Worm (Caenorhabditis elegans) whole organism, L2 larva: ENCODE results near the gene F54E2.5.

Source experiments
- C34F6.9 ChIP-seq: fragments of 150-350 bp; optimal IDR thresholded peaks from 2 replicates; lab custom pipeline; 2014; ENCODE audit warnings: missing biosample characterization, missing genetic modification characterization
- F13H6.1 ChIP-seq: sonication (generic microtip); optimal IDR thresholded peaks from 2 replicates; lab custom pipeline; 2016; ENCODE audit warnings: missing genetic modification characterization, missing compliant biosample characterization
- ZK546.5 ChIP-seq: sonication (generic microtip); optimal IDR thresholded peaks from 2 replicates; lab custom pipeline; 2017; ENCODE audit warnings: missing biosample characterization, missing genetic modification characterization
- aly-2 ChIP-seq: fragments of 150-350 bp; optimal IDR thresholded peaks from 2 replicates; lab custom pipeline; 2014; ENCODE audit warnings: missing biosample characterization, missing genetic modification characterization
- ama-1 ChIP-seq: fragments of 150-350 bp; optimal IDR thresholded peaks from 2 replicates; lab custom pipeline; 2018; ENCODE audit warnings: inconsistent platforms
- crh-2 ChIP-seq: sonication (generic microtip); optimal IDR thresholded peaks from 2 replicates; lab custom pipeline; 2017; ENCODE audit warnings: missing biosample characterization, missing genetic modification characterization
- dmd-4 ChIP-seq: sonication (generic microtip); optimal IDR thresholded peaks from 2 replicates; lab custom pipeline; 2017; ENCODE audit warnings: missing biosample characterization, missing genetic modification characterization
- elt-1 ChIP-seq: fragments of 150-350 bp; optimal IDR thresholded peaks from 2 replicates; lab custom pipeline; 2014; ENCODE audit warnings: missing biosample characterization, missing genetic modification characterization
- elt-3 ChIP-seq: sonication (generic microtip); optimal IDR thresholded peaks from 2 replicates; lab custom pipeline; 2017; ENCODE audit warnings: missing biosample characterization, missing genetic modification characterization
- fos-1 ChIP-seq: fragments of 150-350 bp; optimal IDR thresholded peaks from 2 replicates; lab custom pipeline; 2014; ENCODE audit warnings: missing biosample characterization, missing genetic modification characterization
- gmeb-1 ChIP-seq: fragments of 150-350 bp; optimal IDR thresholded peaks from 2 replicates; lab custom pipeline; 2014; ENCODE audit warnings: missing biosample characterization, missing genetic modification characterization
- lin-11 ChIP-seq: fragments of 150-350 bp; sonication (generic microtip); optimal IDR thresholded peaks from 2 replicates; lab custom pipeline; 2014; ENCODE audit warnings: missing biosample characterization, missing genetic modification characterization, inconsistent platforms, mixed read lengths
- lin-13 ChIP-seq: fragments of 150-350 bp; optimal IDR thresholded peaks from 2 replicates; lab custom pipeline; 2014; ENCODE audit warnings: missing biosample characterization, missing genetic modification reagents, missing genetic modification characterization
- lin-39 ChIP-seq: fragments of 150-350 bp; optimal IDR thresholded peaks from 2 replicates; lab custom pipeline; 2014; ENCODE audit warnings: missing biosample characterization, missing genetic modification reagents, missing genetic modification characterization
- mab-5 ChIP-seq: fragments of 150-350 bp; optimal IDR thresholded peaks from 2 replicates; lab custom pipeline; 2014; ENCODE audit warnings: missing biosample characterization, missing genetic modification characterization
- mbf-1 ChIP-seq: sonication (generic microtip); optimal IDR thresholded peaks from 2 replicates; lab custom pipeline; 2017; ENCODE audit warnings: missing biosample characterization, missing genetic modification characterization
- mdl-1 ChIP-seq, 2 experiments: fragments of 150-350 bp in 1 of 2; sonication (generic microtip) in 1 of 2; optimal IDR thresholded peaks; 2 replicates each; lab custom pipeline; 2017; ENCODE audit warnings: missing biosample characterization in 2 of 2, missing genetic modification characterization in 2 of 2
- nhr-10 ChIP-seq: sonication (generic microtip); optimal IDR thresholded peaks from 2 replicates; lab custom pipeline; 2017; ENCODE audit warnings: missing biosample characterization, missing genetic modification characterization
- nhr-11 ChIP-seq: fragments of 150-350 bp; optimal IDR thresholded peaks from 2 replicates; lab custom pipeline; 2014; ENCODE audit warnings: missing biosample characterization, missing genetic modification characterization
- nhr-12 ChIP-seq: fragments of 150-350 bp; optimal IDR thresholded peaks from 2 replicates; lab custom pipeline; 2014; ENCODE audit warnings: missing biosample characterization, missing genetic modification characterization
- nhr-129 ChIP-seq: fragments of 150-350 bp; optimal IDR thresholded peaks from 2 replicates; lab custom pipeline; 2014; ENCODE audit warnings: missing biosample characterization, missing genetic modification characterization
- nhr-23 ChIP-seq: fragments of 150-350 bp; optimal IDR thresholded peaks from 2 replicates; lab custom pipeline; 2014; ENCODE audit warnings: missing biosample characterization, missing genetic modification reagents, missing genetic modification characterization
- nhr-237 ChIP-seq: fragments of 150-350 bp; optimal IDR thresholded peaks from 2 replicates; lab custom pipeline; 2014; ENCODE audit warnings: missing biosample characterization, missing genetic modification characterization
- nhr-6 ChIP-seq: fragments of 150-350 bp; optimal IDR thresholded peaks from 2 replicates; lab custom pipeline; 2014; ENCODE audit warnings: missing biosample characterization, missing genetic modification characterization
- peb-1 ChIP-seq: fragments of 150-350 bp; optimal IDR thresholded peaks from 2 replicates; lab custom pipeline; 2014; ENCODE audit warnings: missing biosample characterization, missing genetic modification characterization
- sem-4 ChIP-seq: fragments of 150-350 bp; optimal IDR thresholded peaks from 2 replicates; lab custom pipeline; 2014; ENCODE audit warnings: missing biosample characterization, missing genetic modification reagents, missing genetic modification characterization
- skn-1 ChIP-seq: sonication (generic microtip); optimal IDR thresholded peaks from 2 replicates; lab custom pipeline; 2017; ENCODE audit warnings: missing biosample characterization, missing genetic modification characterization
- sma-3 ChIP-seq: sonication (generic microtip); optimal IDR thresholded peaks from 2 replicates; lab custom pipeline; 2016; ENCODE audit warnings: missing genetic modification reagents, missing genetic modification characterization, missing compliant biosample characterization
- sma-9 ChIP-seq, 2 experiments: fragments of 150-350 bp in 1 of 2; sonication (generic microtip) in 1 of 2; optimal IDR thresholded peaks; 2 replicates each; lab custom pipeline; 2014 to 2016; ENCODE audit warnings: missing genetic modification characterization in 2 of 2, mild to moderate bottlenecking in 1 of 2, missing biosample characterization in 1 of 2, missing compliant biosample characterization in 1 of 2, missing genetic modification reagents in 1 of 2, moderate library complexity in 1 of 2
- snpc-4 ChIP-seq: fragments of 150-350 bp; optimal IDR thresholded peaks from 2 replicates; lab custom pipeline; 2014; ENCODE audit warnings: missing biosample characterization, missing genetic modification characterization
- unc-39 ChIP-seq: fragments of 150-350 bp; optimal IDR thresholded peaks from 2 replicates; lab custom pipeline; 2014; ENCODE audit warnings: missing biosample characterization, missing genetic modification characterization
- unc-55 ChIP-seq: fragments of 150-350 bp; sonication (generic microtip); optimal IDR thresholded peaks from 3 replicates; lab custom pipeline; 2014; ENCODE audit warnings: missing biosample characterization, missing genetic modification reagents, missing genetic modification characterization
- zag-1 ChIP-seq: fragments of 150-350 bp; optimal IDR thresholded peaks from 2 replicates; lab custom pipeline; 2014; ENCODE audit warnings: missing biosample characterization, missing genetic modification characterization
- ztf-1 ChIP-seq: fragments of 200-800 bp; sonication (Bioruptor generic); conservative IDR thresholded peaks from 2 replicates; pipeline ENCODE4 v1.3.6; 2022; ENCODE audit warnings: missing genetic modification characterization, missing compliant biosample characterization
- ztf-11 ChIP-seq: sonication (generic microtip); optimal IDR thresholded peaks from 2 replicates; lab custom pipeline; 2017; ENCODE audit warnings: missing biosample characterization, missing genetic modification characterization
- ztf-4 ChIP-seq: fragments of 150-350 bp; optimal IDR thresholded peaks from 2 replicates; lab custom pipeline; 2014; ENCODE audit warnings: missing biosample characterization, missing genetic modification characterization

F54E2.5 gene

ce11 chrV:2813856-2814255, 2.0 kb downstream of the F54E2.5 start, which contains the start of gene F54E2.9:
Gene F54E2.9 (minus strand): TSS chrV:2813987.
- TF ChIP-seq nhr-12 (tag; lab: Kevin White, UChicago) (no peak), aly-2 (tag; lab: Kevin White, UChicago) (no peak), snpc-4 (no peak), sem-4 (tag; lab: Kevin White, UChicago) (no peak), nhr-10 (no peak), nhr-11 (tag; lab: Kevin White, UChicago) (no peak), zag-1 (no peak), sma-9 (GFP tag; optimal IDR thresholded peaks at IDR 0.05; lab: Kevin White, UChicago) (no peak), sma-9 (tag; optimal IDR thresholded peaks at IDR 0.05; lab: Kevin White, UChicago) (no peak), mab-5 (tag; lab: Kevin White, UChicago) (no peak), ztf-1 (no peak), mbf-1 (tag; lab: Kevin White, UChicago) (no peak), C34F6.9 (tag; lab: Kevin White, UChicago) (no peak), ama-1 (no peak), lin-11 (tag; lab: Kevin White, UChicago) (no peak), fos-1 (tag; lab: Kevin White, UChicago) (no peak), unc-39 (no peak)

ce11 chrV:2810164-2810563, 5.7 kb downstream of the F54E2.5 start, which contains the start of gene F54E2.1:
Gene F54E2.1 (plus strand): TSS chrV:2810398.
- TF ChIP-seq unc-55 (no peak), fos-1 (tag; lab: Kevin White, UChicago) (peak; percentile 100), gmeb-1 (tag; lab: Kevin White, UChicago) (peak; percentile 29), crh-2 (tag; lab: Kevin White, UChicago) (peak; percentile 20), ZK546.5 (tag; lab: Kevin White, UChicago) (no peak), F13H6.1 (tag; lab: Kevin White, UChicago) (no peak)

ce11 chrV:2809443-2809842, 6.4 kb downstream of the F54E2.5 start:
- no peak for TF ChIP-seq dmd-4 (tag; lab: Kevin White, UChicago)
- no peak for TF ChIP-seq nhr-6 (tag; lab: Kevin White, UChicago)
- TF ChIP-seq F13H6.1 (tag; lab: Kevin White, UChicago): peak; percentile 33
- no peak for TF ChIP-seq ztf-11 (tag; lab: Kevin White, UChicago)
- peak; percentile 31 for TF ChIP-seq nhr-129 (tag; lab: Kevin White, UChicago)
- no peak for TF ChIP-seq nhr-12 (tag; lab: Kevin White, UChicago)
- TF ChIP-seq lin-13 (GFP tag; lab: Kevin White, UChicago): no peak

ce11 chrV:2807760-2808159, 8.1 kb downstream of the F54E2.5 start, which contains the start of gene ketn-1:
Gene ketn-1 (minus strand): TSS chrV:2807860.
- TF ChIP-seq nhr-11 (tag; lab: Kevin White, UChicago): no peak
- TF ChIP-seq elt-3 (tag; lab: Kevin White, UChicago): no peak
- no peak for TF ChIP-seq lin-39 (tag; lab: Kevin White, UChicago)
- TF ChIP-seq ztf-1: no peak
- no peak for TF ChIP-seq nhr-129 (tag; lab: Kevin White, UChicago)
- no peak for TF ChIP-seq C34F6.9 (tag; lab: Kevin White, UChicago)
- TF ChIP-seq sma-3 (GFP tag; lab: Kevin White, UChicago): no peak
- no peak for TF ChIP-seq nhr-23 (tag; lab: Kevin White, UChicago)
- no peak for TF ChIP-seq mbf-1 (tag; lab: Kevin White, UChicago)
- TF ChIP-seq peb-1 (tag; lab: Kevin White, UChicago): no peak
- no peak for TF ChIP-seq aly-2 (tag; lab: Kevin White, UChicago)
- no peak for TF ChIP-seq ztf-4 (tag; lab: Kevin White, UChicago)
- TF ChIP-seq dmd-4 (tag; lab: Kevin White, UChicago): no peak
- TF ChIP-seq elt-1: no peak
- TF ChIP-seq nhr-237 (tag; lab: Kevin White, UChicago): no peak
- TF ChIP-seq mab-5 (tag; lab: Kevin White, UChicago): no peak
- TF ChIP-seq mdl-1 (tag; optimal IDR thresholded peaks at IDR 0.05; lab: Kevin White, UChicago): no peak
- no peak for TF ChIP-seq crh-2 (tag; lab: Kevin White, UChicago)
- no peak for TF ChIP-seq skn-1 (tag; lab: Kevin White, UChicago)
